Fruit fly (Drosophila melanogaster) whole organism, wandering third instar larva: Measurements from ENCODE around the gene ATP7.

ENCODE experiments used
- Jra ChIP-seq: sonication (Bioruptor generic); optimal IDR thresholded peaks from 2 replicates; lab custom pipeline; 2016; ENCODE audit warnings: missing biosample characterization, missing genetic modification characterization
- Rel ChIP-seq, 2 experiments: fragments of 200-800 bp; sonication (Bioruptor generic) in 1 of 2; optimal IDR thresholded peaks; 2 replicates in 1 of 2; 3 replicates in 1 of 2; lab custom pipeline; 2016 to 2019; ENCODE audit warnings: mild to moderate bottlenecking in 2 of 2, missing biosample characterization in 2 of 2, missing genetic modification characterization in 2 of 2, moderate library complexity in 1 of 2
- Vsx2 ChIP-seq: fragments of 200-300, 225-300 bp; sonication (Bioruptor generic); optimal IDR thresholded peaks from 2 replicates; lab custom pipeline; 2018; ENCODE audit warnings: missing biosample characterization, missing genetic modification characterization; ENCODE audit not compliant: partially characterized antibody
- br ChIP-seq: fragments of 200-800 bp; sonication (Bioruptor generic); optimal IDR thresholded peaks from 2 replicates; lab custom pipeline; 2016; ENCODE audit warnings: missing biosample characterization, missing genetic modification characterization
- fru ChIP-seq: fragments of 200-800 bp; sonication (Bioruptor generic); optimal IDR thresholded peaks from 3 replicates; lab custom pipeline; 2016; ENCODE audit warnings: missing biosample characterization, mild to moderate bottlenecking, missing genetic modification characterization
- usp ChIP-seq: fragments of >200 bp; optimal IDR thresholded peaks from 2 replicates; lab custom pipeline; 2017; ENCODE audit warnings: missing biosample characterization, missing genetic modification characterization

- TF ChIP-seq Jra: no peak
- TF ChIP-seq fru: no peak
- TF ChIP-seq Rel (GFP tag; optimal IDR thresholded peaks at IDR 0.05; lab: Kevin White, UChicago): no peak
- TF ChIP-seq Rel (tag; optimal IDR thresholded peaks at IDR 0.05; lab: Kevin White, UChicago): no peak
- no peak for TF ChIP-seq Vsx2 (GFP tag; lab: Kevin White, UChicago)
- no peak for TF ChIP-seq usp (GFP tag; lab: Kevin White, UChicago)
- no peak for TF ChIP-seq br
Observed at dm6 chrX:11841702-11842378, 13.0 kb upstream of the ATP7 start.
